Worm (Caenorhabditis elegans) whole organism, mixed stage, embryonic: ENCODE measurements around the gene fbxa-210.

Source experiments
- M03D4.4 ChIP-seq: sonication (generic microtip); optimal IDR thresholded peaks from 2 replicates; lab custom pipeline; 2017; ENCODE audit warnings: mild to moderate bottlenecking, missing genetic modification characterization, missing compliant biosample characterization
- bed-3 ChIP-seq: fragments of 200-800 bp; sonication (Bioruptor generic); optimal IDR thresholded peaks from 3 replicates; lab custom pipeline; 2018; ENCODE audit warnings: mild to moderate bottlenecking, missing genetic modification characterization, moderate library complexity, missing compliant biosample characterization
- ceh-39 ChIP-seq: fragments of 150-350 bp; optimal IDR thresholded peaks from 2 replicates; lab custom pipeline; 2014; ENCODE audit warnings: missing biosample characterization, missing genetic modification characterization
- ceh-43 ChIP-seq: fragments of 200-800 bp; sonication (Bioruptor generic); optimal IDR thresholded peaks from 2 replicates; lab custom pipeline; 2018; ENCODE audit warnings: mild to moderate bottlenecking, missing genetic modification characterization, moderate library complexity, missing compliant biosample characterization
- ceh-83 ChIP-seq: fragments of 200-800 bp; sonication (Bioruptor generic); optimal IDR thresholded peaks from 2 replicates; lab custom pipeline; 2018; ENCODE audit warnings: mild to moderate bottlenecking, missing genetic modification characterization, missing compliant biosample characterization
- ces-1 ChIP-seq: fragments of 150-350 bp; optimal IDR thresholded peaks from 2 replicates; lab custom pipeline; 2014; ENCODE audit warnings: missing biosample characterization, missing genetic modification reagents, missing genetic modification characterization
- cnd-1 ChIP-seq: fragments of 200-800 bp; sonication (Bioruptor generic); optimal IDR thresholded peaks from 2 replicates; lab custom pipeline; 2018; ENCODE audit warnings: mild to moderate bottlenecking, missing genetic modification characterization, missing compliant biosample characterization
- elt-1 ChIP-seq: sonication (generic microtip); optimal IDR thresholded peaks from 2 replicates; lab custom pipeline; 2017; ENCODE audit warnings: missing genetic modification characterization, mild to moderate bottlenecking, missing compliant biosample characterization, antibody characterized with exemption, moderate library complexity, borderline replicate concordance; ENCODE audit not compliant: insufficient read depth
- flh-1 ChIP-seq: fragments of 200-800 bp; sonication (Bioruptor generic); optimal IDR thresholded peaks from 2 replicates; lab custom pipeline; 2018; ENCODE audit warnings: mild to moderate bottlenecking, missing genetic modification characterization, moderate library complexity, missing compliant biosample characterization
- lin-13 ChIP-seq: fragments of 150-350 bp; optimal IDR thresholded peaks from 2 replicates; lab custom pipeline; 2014; ENCODE audit warnings: missing biosample characterization, missing genetic modification characterization
- lin-32 ChIP-seq: fragments of 200-800 bp; sonication (Bioruptor generic); optimal IDR thresholded peaks from 2 replicates; lab custom pipeline; 2018; ENCODE audit warnings: mild to moderate bottlenecking, missing genetic modification characterization, missing compliant biosample characterization
- mab-5 ChIP-seq: fragments of 150-350 bp; optimal IDR thresholded peaks from 2 replicates; lab custom pipeline; 2014; ENCODE audit warnings: missing biosample characterization, missing genetic modification characterization
- mep-1 ChIP-seq: fragments of 150-350 bp; optimal IDR thresholded peaks from 2 replicates; lab custom pipeline; 2017; ENCODE audit warnings: missing biosample characterization, missing genetic modification reagents, missing genetic modification characterization, inconsistent platforms
- mls-2 ChIP-seq: sonication (generic microtip); optimal IDR thresholded peaks from 2 replicates; lab custom pipeline; 2016; ENCODE audit warnings: mild to moderate bottlenecking, missing genetic modification characterization, moderate library complexity, missing compliant biosample characterization
- nhr-12 ChIP-seq: fragments of 150-350 bp; optimal IDR thresholded peaks from 2 replicates; lab custom pipeline; 2014; ENCODE audit warnings: missing biosample characterization, missing genetic modification characterization
- nhr-2 ChIP-seq: fragments of 150-350 bp; optimal IDR thresholded peaks from 2 replicates; lab custom pipeline; 2014; ENCODE audit warnings: missing biosample characterization, missing genetic modification characterization
- nhr-237 ChIP-seq: fragments of 150-350 bp; optimal IDR thresholded peaks from 2 replicates; lab custom pipeline; 2014; ENCODE audit warnings: missing biosample characterization, missing genetic modification characterization
- nhr-28 ChIP-seq: fragments of 150-350 bp; optimal IDR thresholded peaks from 2 replicates; lab custom pipeline; 2014; ENCODE audit warnings: missing biosample characterization, missing genetic modification characterization
- nhr-76 ChIP-seq: sonication (generic microtip); optimal IDR thresholded peaks from 2 replicates; lab custom pipeline; 2017; ENCODE audit warnings: missing biosample characterization, missing genetic modification characterization
- pha-4 ChIP-seq: fragments of 150-350 bp; optimal IDR thresholded peaks from 2 replicates; lab custom pipeline; 2018; ENCODE audit warnings: missing biosample characterization, missing genetic modification reagents, missing genetic modification characterization
- snpc-4 ChIP-seq: fragments of 150-350 bp; optimal IDR thresholded peaks from 2 replicates; lab custom pipeline; 2014; ENCODE audit warnings: missing biosample characterization, missing genetic modification characterization
- sptf-1 ChIP-seq: sonication (generic microtip); optimal IDR thresholded peaks from 2 replicates; lab custom pipeline; 2017; ENCODE audit warnings: mild to moderate bottlenecking, missing genetic modification characterization, moderate library complexity, missing compliant biosample characterization
- tbx-8 ChIP-seq: fragments of 200-800 bp; sonication (Bioruptor generic); optimal IDR thresholded peaks from 2 replicates; lab custom pipeline; 2018; ENCODE audit warnings: mild to moderate bottlenecking, missing genetic modification characterization, moderate library complexity, missing compliant biosample characterization
- unc-120 ChIP-seq: sonication (generic microtip); optimal IDR thresholded peaks from 2 replicates; lab custom pipeline; 2017; ENCODE audit warnings: missing genetic modification characterization, missing compliant biosample characterization; ENCODE audit not compliant: poor library complexity, severe bottlenecking
- unc-39 ChIP-seq: fragments of 150-350 bp; optimal IDR thresholded peaks from 2 replicates; lab custom pipeline; 2014; ENCODE audit warnings: missing biosample characterization, missing genetic modification characterization
- unc-62 ChIP-seq: fragments of 150-350 bp; optimal IDR thresholded peaks from 2 replicates; lab custom pipeline; 2014; ENCODE audit warnings: missing biosample characterization, missing genetic modification reagents, missing genetic modification characterization
- zip-8 ChIP-seq: fragments of 150-350 bp; optimal IDR thresholded peaks from 2 replicates; lab custom pipeline; 2014; ENCODE audit warnings: missing biosample characterization, missing genetic modification characterization
- ztf-11 ChIP-seq: fragments of 150-350 bp; optimal IDR thresholded peaks from 2 replicates; lab custom pipeline; 2014; ENCODE audit warnings: missing biosample characterization, missing genetic modification characterization

fbxa-210 gene

ce11 chrV:18161228-18161627 is 36.1 kb downstream of the fbxa-210 start, which contains the start of gene C14A6.13:
C14A6.13 (minus strand) TSS chrV:18161328.
- TF ChIP-seq nhr-12 (tag; lab: Kevin White, UChicago) (no peak), mab-5 (tag; lab: Kevin White, UChicago) (no peak), elt-1 (tag; lab: Kevin White, UChicago) (no peak), sptf-1 (tag; lab: Kevin White, UChicago) (no peak), unc-120 (tag; lab: Kevin White, UChicago) (no peak), cnd-1 (tag; lab: Kevin White, UChicago) (no peak), zip-8 (no peak), flh-1 (GFP tag; lab: Kevin White, UChicago) (no peak), lin-13 (tag; lab: Kevin White, UChicago) (no peak), ceh-43 (GFP tag; lab: Kevin White, UChicago) (no peak), tbx-8 (GFP tag; lab: Kevin White, UChicago) (no peak), ceh-83 (GFP tag; lab: Kevin White, UChicago) (no peak), mep-1 (tag; lab: Kevin White, UChicago) (no peak), M03D4.4 (no peak), pha-4 (tag; lab: Kevin White, UChicago) (no peak), lin-32 (GFP tag; lab: Kevin White, UChicago) (no peak), ztf-11 (tag; lab: Kevin White, UChicago) (no peak)

- TF ChIP-seq nhr-237 (tag; lab: Kevin White, UChicago) (no peak), ces-1 (GFP tag; lab: Kevin White, UChicago) (no peak), tbx-8 (GFP tag; lab: Kevin White, UChicago) (no peak), ceh-43 (GFP tag; lab: Kevin White, UChicago) (no peak), ceh-83 (GFP tag; lab: Kevin White, UChicago) (no peak), flh-1 (GFP tag; lab: Kevin White, UChicago) (no peak), lin-32 (GFP tag; lab: Kevin White, UChicago) (no peak), mls-2 (no peak), ztf-11 (tag; lab: Kevin White, UChicago) (no peak), nhr-2 (tag; lab: Kevin White, UChicago) (no peak), nhr-76 (tag; lab: Kevin White, UChicago) (no peak), bed-3 (GFP tag; lab: Kevin White, UChicago) (no peak), sptf-1 (tag; lab: Kevin White, UChicago) (no peak), mep-1 (tag; lab: Kevin White, UChicago) (no peak)
Observed at ce11 chrV:18162568-18162967, 37.4 kb downstream of the fbxa-210 start, which contains the start of gene C14A6.12. C14A6.12 (minus strand) TSS chrV:18162668.

DNA sequence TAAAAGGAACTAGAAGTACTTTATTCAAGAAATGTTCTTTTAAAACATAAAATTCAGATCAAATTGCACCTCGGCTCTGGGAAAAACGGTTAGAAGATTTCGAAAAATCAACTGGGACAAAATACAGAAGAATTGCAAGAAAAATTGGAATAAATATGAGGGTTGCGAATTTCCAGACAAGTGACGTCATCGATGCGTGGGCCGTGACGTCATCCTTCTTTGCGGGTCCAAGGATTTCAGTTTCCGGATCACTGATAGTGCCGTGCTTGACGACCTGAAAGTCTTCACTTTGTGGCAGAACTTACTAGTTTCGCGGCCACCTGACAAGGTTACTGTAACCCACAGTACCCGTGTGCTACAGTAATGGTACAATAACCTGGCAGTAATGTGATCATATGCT is 38.3 kb downstream of the fbxa-210 start:
- peak; percentile 96 for TF ChIP-seq zip-8
- TF ChIP-seq ceh-83 (GFP tag; lab: Kevin White, UChicago), result no peak

- no peak for TF ChIP-seq mab-5 (tag; lab: Kevin White, UChicago)
- TF ChIP-seq ceh-39 (tag; lab: Kevin White, UChicago), result no peak
- TF ChIP-seq M03D4.4, result no peak
- TF ChIP-seq tbx-8 (GFP tag; lab: Kevin White, UChicago), result no peak
- no peak for TF ChIP-seq flh-1 (GFP tag; lab: Kevin White, UChicago)
- TF ChIP-seq mep-1 (tag; lab: Kevin White, UChicago), result no peak
- TF ChIP-seq mls-2, result no peak
- TF ChIP-seq lin-13 (tag; lab: Kevin White, UChicago), result no peak
- no peak for TF ChIP-seq bed-3 (GFP tag; lab: Kevin White, UChicago)
- no peak for TF ChIP-seq unc-62
- TF ChIP-seq ceh-83 (GFP tag; lab: Kevin White, UChicago), result no peak
- no peak for TF ChIP-seq cnd-1 (tag; lab: Kevin White, UChicago)
- TF ChIP-seq unc-39, result no peak
- no peak for TF ChIP-seq zip-8
- no peak for TF ChIP-seq nhr-237 (tag; lab: Kevin White, UChicago)
- no peak for TF ChIP-seq nhr-28 (tag; lab: Kevin White, UChicago)
- no peak for TF ChIP-seq nhr-2 (tag; lab: Kevin White, UChicago)
- TF ChIP-seq lin-32 (GFP tag; lab: Kevin White, UChicago), result no peak
- no peak for TF ChIP-seq ceh-43 (GFP tag; lab: Kevin White, UChicago)
Observed at ce11 chrV:18164758-18165157, 39.6 kb downstream of the fbxa-210 start, which contains the start of gene C14A6.5. C14A6.5 (minus strand) TSS chrV:18164858.

DNA sequence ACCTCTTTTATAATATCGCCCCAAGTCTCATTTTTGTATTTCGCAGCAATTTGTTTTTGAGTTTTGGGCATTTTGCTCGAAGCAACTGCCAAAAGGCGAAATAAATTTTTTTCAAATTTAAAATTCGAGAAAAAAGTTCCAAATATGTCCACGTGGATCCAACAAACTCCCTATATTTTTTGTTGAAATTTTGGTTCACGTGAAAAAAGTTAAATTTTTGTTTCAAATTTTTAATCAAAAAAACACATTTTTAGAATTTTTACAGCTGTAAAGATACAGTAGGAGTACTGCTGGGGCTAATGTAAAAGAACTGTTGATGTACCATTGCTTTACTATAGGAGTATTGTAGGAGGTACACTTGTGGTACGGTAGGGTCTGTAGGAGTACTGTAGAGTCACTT is 42.0 kb downstream of the fbxa-210 start, which contains the start of gene C14A6.6:
Gene C14A6.6 (minus strand): TSS at position 101 of the 400 bp plus-strand sequence.
- TF ChIP-seq ces-1 (GFP tag; lab: Kevin White, UChicago), result no peak
- TF ChIP-seq bed-3 (GFP tag; lab: Kevin White, UChicago), result no peak
- no peak for TF ChIP-seq tbx-8 (GFP tag; lab: Kevin White, UChicago)
- TF ChIP-seq snpc-4 (tag; lab: Kevin White, UChicago), result no peak
- no peak for TF ChIP-seq elt-1 (tag; lab: Kevin White, UChicago)
- TF ChIP-seq unc-120 (tag; lab: Kevin White, UChicago), result no peak
- no peak for TF ChIP-seq unc-62
- TF ChIP-seq ceh-39 (tag; lab: Kevin White, UChicago), result no peak
- no peak for TF ChIP-seq flh-1 (GFP tag; lab: Kevin White, UChicago)
- TF ChIP-seq, all 35 proteins: peak for 0
